Worm (Caenorhabditis elegans): ENCODE results near the gene tmed-1.

Gene tmed-1

ce11 chrIV:12031003-12031402 is 47.0 kb downstream of the tmed-1 start, which contains the start of the genes T12G3.6 and mrpl-51:
Gene T12G3.6 (minus strand): TSS chrIV:12031271.
Gene mrpl-51 (plus strand): TSS chrIV:12031324.
- TF ChIP-seq ceh-36 (tag; optimal IDR thresholded peaks at IDR 0.05) (no peak), aly-1 (tag; optimal IDR thresholded peaks at IDR 0.05) (no peak), tra-4 (tag; optimal IDR thresholded peaks at IDR 0.05) (no peak), scrt-1 (GFP tag; IDR thresholded peaks at IDR 0.05) (no peak), ama-1 (optimal IDR thresholded peaks at IDR 0.05) (no peak), F13C5.2 (tag; optimal IDR thresholded peaks at IDR 0.05) (no peak), tbx-11 (GFP tag; IDR thresholded peaks at IDR 0.05) (no peak), tbx-37 (GFP tag; conservative IDR thresholded peaks at IDR 0.05) (no peak), ets-7 (tag; optimal IDR thresholded peaks at IDR 0.05) (no peak), sea-1 (GFP tag; conservative IDR thresholded peaks at IDR 0.05) (no peak), hnd-1 (tag; optimal IDR thresholded peaks at IDR 0.05) (no peak), flt-1 (GFP tag; IDR thresholded peaks at IDR 0.05) (no peak), B0310.2 (tag; optimal IDR thresholded peaks at IDR 0.05) (no peak), hmg-4 (GFP tag; optimal IDR thresholded peaks at IDR 0.05) (no peak)

- TF ChIP-seq F13C5.2 (tag; optimal IDR thresholded peaks at IDR 0.05) (no peak), B0310.2 (tag; optimal IDR thresholded peaks at IDR 0.05) (no peak), pes-1 (GFP tag; IDR thresholded peaks at IDR 0.05) (no peak), aly-1 (tag; optimal IDR thresholded peaks at IDR 0.05) (no peak), hmg-4 (GFP tag; optimal IDR thresholded peaks at IDR 0.05) (no peak), ceh-13 (GFP tag; optimal IDR thresholded peaks at IDR 0.05) (no peak), tbx-37 (GFP tag; conservative IDR thresholded peaks at IDR 0.05) (no peak), ets-7 (tag; optimal IDR thresholded peaks at IDR 0.05) (no peak), scrt-1 (GFP tag; IDR thresholded peaks at IDR 0.05) (no peak), tra-4 (tag; optimal IDR thresholded peaks at IDR 0.05) (no peak), sea-1 (GFP tag; conservative IDR thresholded peaks at IDR 0.05) (no peak), ama-1 (optimal IDR thresholded peaks at IDR 0.05) (no peak), tbx-11 (GFP tag; IDR thresholded peaks at IDR 0.05) (no peak), ceh-36 (tag; optimal IDR thresholded peaks at IDR 0.05) (no peak), hmbx-1 (tag; optimal IDR thresholded peaks at IDR 0.05) (no peak), flt-1 (GFP tag; IDR thresholded peaks at IDR 0.05) (no peak), hnd-1 (tag; optimal IDR thresholded peaks at IDR 0.05) (no peak)
These were observed 48.2 kb downstream of the tmed-1 start, which contains the start of gene T12G3.11 for ce11 chrIV:12029722-12030182. Gene T12G3.11 (minus strand): TSS chrIV:12029772.

ce11 chrIV:12029074-12029473 is 48.9 kb downstream of the tmed-1 start, which contains the start of gene tgn-38:
Gene tgn-38 (minus strand): TSS chrIV:12029174.
- TF ChIP-seq ets-7 (tag; optimal IDR thresholded peaks at IDR 0.05): no peak
